Worm (Caenorhabditis elegans) whole organism, young adult: ENCODE data around the gene T26A8.3.

Experiments
- B0035.1 ChIP-seq: sonication (generic microtip); optimal IDR thresholded peaks from 2 replicates; lab custom pipeline; 2016; ENCODE audit warnings: missing genetic modification characterization, mild to moderate bottlenecking, missing compliant biosample characterization, missing genotype, missing genetic modification reagents
- B0261.1 ChIP-seq: sonication (generic microtip); optimal IDR thresholded peaks from 2 replicates; lab custom pipeline; 2016; ENCODE audit warnings: mild to moderate bottlenecking, missing genetic modification characterization, moderate library complexity, missing compliant biosample characterization
- C06A6.2 ChIP-seq: fragments of 200-800 bp; sonication (Bioruptor generic); conservative IDR thresholded peaks from 2 replicates; pipeline ENCODE4 v1.3.6; 2022; ENCODE audit warnings: missing genetic modification characterization, missing compliant biosample characterization
- F22D6.2 ChIP-seq: sonication (generic microtip); optimal IDR thresholded peaks from 2 replicates; lab custom pipeline; 2016; ENCODE audit warnings: mild to moderate bottlenecking, missing genetic modification characterization, missing compliant biosample characterization
- F33H1.4 ChIP-seq: fragments of 200-800 bp; sonication (Bioruptor generic); IDR thresholded peaks from 2 replicates; pipeline ENCODE4 v1.3.6; 2022; ENCODE audit warnings: missing genetic modification reagents, missing genetic modification characterization, missing compliant biosample characterization
- F39B2.1 ChIP-seq: fragments of 200-800 bp; sonication (Bioruptor generic); IDR thresholded peaks from 2 replicates; pipeline ENCODE4 v1.3.6; 2022; ENCODE audit warnings: missing genetic modification reagents, missing genetic modification characterization, missing compliant biosample characterization
- F49E8.2 ChIP-seq: sonication (generic microtip); optimal IDR thresholded peaks from 3 replicates; lab custom pipeline; 2017; ENCODE audit warnings: missing genetic modification characterization, mild to moderate bottlenecking, missing compliant biosample characterization, antibody characterized with exemption, moderate library complexity; ENCODE audit not compliant: insufficient read depth
- F52B5.7 ChIP-seq: sonication (generic microtip); optimal IDR thresholded peaks from 2 replicates; lab custom pipeline; 2016; ENCODE audit warnings: mild to moderate bottlenecking, missing genetic modification characterization, missing compliant biosample characterization
- F55B11.4 ChIP-seq: sonication (generic microtip); optimal IDR thresholded peaks from 2 replicates; lab custom pipeline; 2016; ENCODE audit warnings: missing compliant biosample characterization, missing genetic modification characterization, borderline replicate concordance; ENCODE audit not compliant: insufficient read depth
- F57A8.1 ChIP-seq: fragments of 200-800 bp; sonication (Bioruptor generic); optimal IDR thresholded peaks from 2 replicates; lab custom pipeline; 2018; ENCODE audit warnings: mild to moderate bottlenecking, missing genetic modification characterization, moderate library complexity, missing compliant biosample characterization
- K12H6.12 ChIP-seq: fragments of 200-800 bp; sonication (Bioruptor generic); optimal IDR thresholded peaks from 2 replicates; lab custom pipeline; 2018; ENCODE audit warnings: mild to moderate bottlenecking, missing genetic modification characterization, missing compliant biosample characterization
- Y53F4B.3 ChIP-seq: fragments of 200-800 bp; sonication (Bioruptor generic); IDR thresholded peaks from 2 replicates; pipeline ENCODE4 v1.3.6; 2022; ENCODE audit warnings: missing genetic modification reagents, missing genetic modification characterization, missing compliant biosample characterization
- Y95B8A.8 ChIP-seq: fragments of 200-800 bp; sonication (Bioruptor generic); IDR thresholded peaks from 2 replicates; pipeline ENCODE4 v1.3.6; 2022; ENCODE audit warnings: missing genetic modification reagents, missing genetic modification characterization, missing compliant biosample characterization
- aptf-2 ChIP-seq: fragments of 200-800 bp; sonication (Bioruptor generic); conservative IDR thresholded peaks from 2 replicates; pipeline ENCODE4 v1.3.6; 2022; ENCODE audit warnings: missing genetic modification reagents, missing genetic modification characterization, missing compliant biosample characterization
- attf-3 ChIP-seq: fragments of 200-800 bp; sonication (Bioruptor generic); conservative IDR thresholded peaks from 2 replicates; pipeline ENCODE4 v1.3.6; 2022; ENCODE audit warnings: missing genetic modification reagents, missing genetic modification characterization, missing compliant biosample characterization
- attf-5 ChIP-seq: fragments of 200-800 bp; sonication (Bioruptor generic); optimal IDR thresholded peaks from 2 replicates; lab custom pipeline; 2018; ENCODE audit warnings: mild to moderate bottlenecking, missing genetic modification characterization, missing compliant biosample characterization
- bed-1 ChIP-seq: fragments of 200-800 bp; sonication (Bioruptor generic); IDR thresholded peaks from 2 replicates; pipeline ENCODE4 v1.3.6; 2022; ENCODE audit warnings: missing genetic modification reagents, missing genetic modification characterization, missing compliant biosample characterization
- ccch-3 ChIP-seq: fragments of 200-800 bp; sonication (Bioruptor generic); optimal IDR thresholded peaks from 2 replicates; lab custom pipeline; 2018; ENCODE audit warnings: mild to moderate bottlenecking, missing genetic modification characterization, missing compliant biosample characterization
- cebp-1 ChIP-seq, 2 experiments: fragments of 200-800 bp in 1 of 2; sonication (Bioruptor generic) in 1 of 2; sonication (generic microtip) in 1 of 2; IDR thresholded peaks in 1 of 2; optimal IDR thresholded peaks in 1 of 2; 2 replicates each; pipeline versions ENCODE4 v1.3.6 to Lab custom; 2017 to 2022; ENCODE audit warnings: missing compliant biosample characterization in 2 of 2, missing genetic modification characterization in 2 of 2, mild to moderate bottlenecking in 1 of 2, missing genetic modification reagents in 1 of 2, moderate library complexity in 1 of 2
- ceh-100 ChIP-seq: fragments of 200-800 bp; sonication (Bioruptor generic); IDR thresholded peaks from 2 replicates; pipeline ENCODE4 v1.3.6; 2022; ENCODE audit warnings: missing genetic modification reagents, missing genetic modification characterization, missing compliant biosample characterization
- ceh-27 ChIP-seq: fragments of 200-800 bp; sonication (Bioruptor generic); optimal IDR thresholded peaks from 2 replicates; lab custom pipeline; 2018; ENCODE audit warnings: mild to moderate bottlenecking, missing genetic modification characterization, moderate library complexity, missing compliant biosample characterization
- chd-7 ChIP-seq: sonication (generic microtip); optimal IDR thresholded peaks from 2 replicates; lab custom pipeline; 2016; ENCODE audit warnings: mild to moderate bottlenecking, missing genetic modification characterization, moderate library complexity, missing compliant biosample characterization
- egl-18 ChIP-seq: fragments of 200-800 bp; sonication (Bioruptor generic); IDR thresholded peaks from 2 replicates; pipeline ENCODE4 v1.3.6; 2022; ENCODE audit warnings: missing genetic modification reagents, missing genetic modification characterization, missing compliant biosample characterization
- ekl-4 ChIP-seq: fragments of 200-800 bp; sonication (Bioruptor generic); IDR thresholded peaks from 2 replicates; pipeline ENCODE4 v1.3.6; 2022; ENCODE audit warnings: missing genetic modification reagents, missing genetic modification characterization, missing compliant biosample characterization
- fkh-3 ChIP-seq: sonication (generic microtip); optimal IDR thresholded peaks from 2 replicates; lab custom pipeline; 2016; ENCODE audit warnings: mild to moderate bottlenecking, missing genetic modification characterization, missing compliant biosample characterization
- lag-1 ChIP-seq: fragments of 200-800 bp; sonication (Bioruptor generic); IDR thresholded peaks from 2 replicates; pipeline ENCODE4 v1.3.6; 2022; ENCODE audit warnings: missing genetic modification reagents, missing genetic modification characterization, missing compliant biosample characterization
- lin-26 ChIP-seq: fragments of 200-800 bp; sonication (Bioruptor generic); IDR thresholded peaks from 2 replicates; pipeline ENCODE4 v1.3.6; 2022; ENCODE audit warnings: missing genetic modification reagents, missing genetic modification characterization, missing compliant biosample characterization
- lin-35 ChIP-seq, 3 experiments: fragments of 150-350 bp in 2 of 3; sonication (generic microtip) in 1 of 3; optimal IDR thresholded peaks; 2 replicates each; lab custom pipeline; 2014 to 2018; ENCODE audit warnings: missing biosample characterization in 3 of 3, missing genetic modification characterization in 3 of 3, missing genetic modification reagents in 3 of 3
- lin-40 ChIP-seq: sonication (generic microtip); optimal IDR thresholded peaks from 2 replicates; lab custom pipeline; 2016; ENCODE audit warnings: missing genetic modification characterization, mild to moderate bottlenecking, missing compliant biosample characterization, missing genotype, missing genetic modification reagents
- lin-54 ChIP-seq: fragments of 200-800 bp; sonication (Bioruptor generic); optimal IDR thresholded peaks from 2 replicates; lab custom pipeline; 2018; ENCODE audit warnings: mild to moderate bottlenecking, missing genetic modification characterization, missing compliant biosample characterization
- lsl-1 ChIP-seq: fragments of 200-800 bp; sonication (Bioruptor generic); optimal IDR thresholded peaks from 2 replicates; lab custom pipeline; 2018; ENCODE audit warnings: mild to moderate bottlenecking, missing genetic modification characterization, moderate library complexity, missing compliant biosample characterization
- madf-3 ChIP-seq: fragments of 200-800 bp; sonication (Bioruptor generic); IDR thresholded peaks from 2 replicates; pipeline ENCODE4 v1.3.6; 2022; ENCODE audit warnings: missing genetic modification reagents, missing genetic modification characterization, missing compliant biosample characterization
- madf-8 ChIP-seq: fragments of 200-800 bp; sonication (Bioruptor generic); conservative IDR thresholded peaks from 2 replicates; pipeline ENCODE4 v1.3.6; 2022; ENCODE audit warnings: missing genetic modification reagents, missing genetic modification characterization, missing compliant biosample characterization
- mcd-1 ChIP-seq: fragments of 200-800 bp; sonication (Bioruptor generic); IDR thresholded peaks from 2 replicates; pipeline ENCODE4 v1.3.6; 2022; ENCODE audit warnings: missing genetic modification reagents, missing genetic modification characterization, missing compliant biosample characterization
- mes-4 ChIP-seq: sonication (generic microtip); optimal IDR thresholded peaks from 2 replicates; lab custom pipeline; 2016; ENCODE audit warnings: missing genotype, missing genetic modification characterization, missing compliant biosample characterization
- mxl-1 ChIP-seq: sonication (generic microtip); optimal IDR thresholded peaks from 2 replicates; lab custom pipeline; 2016; ENCODE audit warnings: missing genetic modification characterization, missing compliant biosample characterization
- nhr-120 ChIP-seq: fragments of 200-800 bp; sonication (Bioruptor generic); IDR thresholded peaks from 2 replicates; pipeline ENCODE4 v1.3.6; 2022; ENCODE audit warnings: missing genetic modification characterization, missing compliant biosample characterization
- nhr-90 ChIP-seq: sonication (generic microtip); optimal IDR thresholded peaks from 2 replicates; lab custom pipeline; 2016; ENCODE audit warnings: missing genotype, mild to moderate bottlenecking, missing genetic modification characterization, missing compliant biosample characterization
- sdz-38 ChIP-seq: sonication (generic microtip); optimal IDR thresholded peaks from 2 replicates; lab custom pipeline; 2016; ENCODE audit warnings: missing genotype, missing genetic modification characterization, missing compliant biosample characterization
- sea-2 ChIP-seq: fragments of 200-800 bp; sonication (Bioruptor generic); IDR thresholded peaks from 2 replicates; pipeline ENCODE4 v1.3.6; 2022; ENCODE audit warnings: missing genetic modification characterization, missing compliant biosample characterization
- snpc-1.3 ChIP-seq: sonication (generic microtip); optimal IDR thresholded peaks from 2 replicates; lab custom pipeline; 2017; ENCODE audit warnings: missing genetic modification characterization, mild to moderate bottlenecking, missing compliant biosample characterization, antibody characterized with exemption, moderate library complexity, missing genotype, missing genetic modification reagents; ENCODE audit not compliant: insufficient read depth
- snpc-4 ChIP-seq, 5 experiments: fragments of 150-350 bp in 1 of 5; sonication (generic microtip) in 4 of 5; optimal IDR thresholded peaks; 2 replicates each; lab custom pipeline; 2014 to 2018; ENCODE audit warnings: missing genetic modification characterization in 5 of 5, missing biosample characterization in 3 of 5, antibody characterized with exemption in 2 of 5, mild to moderate bottlenecking in 2 of 5, missing compliant biosample characterization in 2 of 5, missing genotype in 2 of 5, moderate library complexity in 2 of 5, missing genetic modification reagents in 1 of 5
- somi-1 ChIP-seq: fragments of 200-800 bp; sonication (Bioruptor generic); optimal IDR thresholded peaks from 2 replicates; lab custom pipeline; 2018; ENCODE audit warnings: mild to moderate bottlenecking, missing genetic modification characterization, missing compliant biosample characterization
- tbp1 ChIP-seq: fragments of 200-800 bp; sonication (Bioruptor generic); optimal IDR thresholded peaks from 2 replicates; lab custom pipeline; 2018; ENCODE audit warnings: mild to moderate bottlenecking, missing genetic modification characterization, missing compliant biosample characterization
- xnd-1 ChIP-seq: sonication (generic microtip); optimal IDR thresholded peaks from 2 replicates; lab custom pipeline; 2016; ENCODE audit warnings: missing genotype, missing genetic modification reagents, missing genetic modification characterization, missing compliant biosample characterization
- ztf-22 ChIP-seq: fragments of 200-800 bp; sonication (Bioruptor generic); optimal IDR thresholded peaks from 2 replicates; lab custom pipeline; 2018; ENCODE audit warnings: mild to moderate bottlenecking, missing genetic modification characterization, moderate library complexity, missing compliant biosample characterization
- ztf-3 ChIP-seq: fragments of 200-800 bp; sonication (Bioruptor generic); optimal IDR thresholded peaks from 2 replicates; lab custom pipeline; 2018; ENCODE audit warnings: mild to moderate bottlenecking, missing genetic modification characterization, missing compliant biosample characterization
- ztf-6 ChIP-seq: fragments of 200-800 bp; sonication (Bioruptor generic); IDR thresholded peaks from 2 replicates; pipeline ENCODE4 v1.3.6; 2022; ENCODE audit warnings: missing genetic modification reagents, missing genetic modification characterization, missing compliant biosample characterization

T26A8.3 gene

ce11 chrIV:8379278-8379677 is 47.2 kb downstream of the T26A8.3 start, which contains the start of gene nap-1 (continued):
- TF ChIP-seq lin-54 (GFP tag; lab: Kevin White, UChicago) (peak; percentile 26), snpc-4 (GFP tag; optimal IDR thresholded peaks at IDR 0.05; lab: Kevin White, UChicago) (no peak), snpc-4 (tag; optimal IDR thresholded peaks at IDR 0.05; lab: Kevin White, UChicago) (peak in 2 of 4 experiments; percentile 53 to 80), xnd-1 (no peak), Y53F4B.3 (GFP tag; lab: Robert Waterston, UW) (no peak), ceh-100 (GFP tag; lab: Robert Waterston, UW) (no peak), C06A6.2 (GFP tag; lab: Robert Waterston, UW) (no peak), cebp-1 (GFP tag; IDR thresholded peaks at IDR 0.05; lab: Robert Waterston, UW) (peak; percentile 63; the same call in 1 of the 2 replicates), cebp-1 (tag; optimal IDR thresholded peaks at IDR 0.05; lab: Kevin White, UChicago) (peak; percentile 75), ekl-4 (GFP tag; lab: Robert Waterston, UW) (no peak), mcd-1 (GFP tag; lab: Robert Waterston, UW) (no peak), mxl-1 (no peak), F39B2.1 (GFP tag; lab: Robert Waterston, UW) (no peak), bed-1 (GFP tag; lab: Robert Waterston, UW) (no peak), ztf-6 (GFP tag; lab: Robert Waterston, UW) (no peak), ztf-22 (no peak), K12H6.12 (no peak), lin-26 (GFP tag; lab: Robert Waterston, UW) (no peak), B0035.1 (tag; lab: Kevin White, UChicago) (no peak), B0261.1 (tag; lab: Kevin White, UChicago) (no peak), sea-2 (GFP tag; lab: Robert Waterston, UW) (no peak), F55B11.4 (tag; lab: Kevin White, UChicago) (no peak), Y95B8A.8 (no peak), lin-40 (peak; percentile 37), madf-3 (no peak), F57A8.1 (GFP tag; lab: Kevin White, UChicago) (no peak), somi-1 (GFP tag; lab: Kevin White, UChicago) (no peak), aptf-2 (no peak), F33H1.4 (GFP tag; lab: Robert Waterston, UW) (peak; percentile 92), F22D6.2 (no peak), sdz-38 (no peak), madf-8 (GFP tag; lab: Robert Waterston, UW) (no peak), lin-35 (GFP tag; optimal IDR thresholded peaks at IDR 0.05; lab: Kevin White, UChicago) (no peak), nhr-120 (GFP tag; lab: Robert Waterston, UW) (no peak), attf-3 (no peak), F52B5.7 (tag; lab: Kevin White, UChicago) (no peak), chd-7 (tag; lab: Kevin White, UChicago) (no peak), egl-18 (GFP tag; lab: Robert Waterston, UW) (no peak), ceh-27 (GFP tag; lab: Kevin White, UChicago) (peak; percentile 55), fkh-3 (no peak), ccch-3 (GFP tag; lab: Kevin White, UChicago) (no peak), lag-1 (GFP tag; lab: Robert Waterston, UW) (no peak), mes-4 (tag; lab: Kevin White, UChicago) (no peak), ztf-3 (GFP tag; lab: Kevin White, UChicago) (no peak), lsl-1 (GFP tag; lab: Kevin White, UChicago) (peak; percentile 28), F49E8.2 (tag; lab: Kevin White, UChicago) (no peak), snpc-1.3 (peak; percentile 6), nhr-90 (no peak), attf-5 (GFP tag; lab: Kevin White, UChicago) (peak; percentile 75), tbp1 (GFP tag; lab: Kevin White, UChicago) (peak; percentile 55)
